Fruit fly (Drosophila melanogaster): ENCODE measurements around the gene CG32485.

CG32485 gene

dm6 chr3L:3081146-3081872 lies 31.2 kb downstream of the CG32485 start (continued):
- TF ChIP-seq topi (GFP tag; optimal IDR thresholded peaks at IDR 0.05) (peak; percentile 99), ss (GFP tag; optimal IDR thresholded peaks at IDR 0.05) (peak; percentile 96), Eip75B (GFP tag; optimal IDR thresholded peaks at IDR 0.05) (peak; percentile 99), acj6 (GFP tag; optimal IDR thresholded peaks at IDR 0.05) (peak; percentile 99), CG6276 (GFP tag; optimal IDR thresholded peaks at IDR 0.05) (peak; percentile 99), Eip78C (GFP tag) (peak; percentile 100), CG9139 (GFP tag; optimal IDR thresholded peaks at IDR 0.05) (peak; percentile 92), CG6792 (GFP tag; optimal IDR thresholded peaks at IDR 0.05) (peak; percentile 99), svp (GFP tag) (peak; percentile 99), Lpt (GFP tag; optimal IDR thresholded peaks at IDR 0.05) (peak; percentile 98), Smox (GFP tag; optimal IDR thresholded peaks at IDR 0.05) (peak; percentile 99), lz (GFP tag; optimal IDR thresholded peaks at IDR 0.05) (peak; percentile 99), spab (GFP tag; optimal IDR thresholded peaks at IDR 0.05) (peak; percentile 97), CG8319 (GFP tag; optimal IDR thresholded peaks at IDR 0.05) (peak; percentile 97), CG6163 (GFP tag; IDR thresholded peaks at IDR 0.05) (peak; percentile 99), CG11294 (GFP tag; IDR thresholded peaks at IDR 0.05) (peak; percentile 97), fkh (GFP tag; optimal IDR thresholded peaks at IDR 0.05) (peak; percentile 88), esn (GFP tag; optimal IDR thresholded peaks at IDR 0.05) (peak; percentile 99), CG10669 (GFP tag; optimal IDR thresholded peaks at IDR 0.05) (peak; percentile 97), Met (GFP tag; optimal IDR thresholded peaks at IDR 0.05) (peak; percentile 99), Eip93F (GFP tag; optimal IDR thresholded peaks at IDR 0.05) (peak; percentile 98), fd85E (GFP tag; optimal IDR thresholded peaks at IDR 0.05) (peak; percentile 96), Sox102F (GFP tag; optimal IDR thresholded peaks at IDR 0.05) (peak; percentile 99), CG8632 (GFP tag; optimal IDR thresholded peaks at IDR 0.05) (peak; percentile 99), cyc (GFP tag; optimal IDR thresholded peaks at IDR 0.05) (peak; percentile 98), net (GFP tag; optimal IDR thresholded peaks at IDR 0.05) (peak; percentile 99), CG10631 (GFP tag; optimal IDR thresholded peaks at IDR 0.05) (peak; percentile 98), OdsH (GFP tag; optimal IDR thresholded peaks at IDR 0.05) (peak; percentile 99), CG32006 (GFP tag; optimal IDR thresholded peaks at IDR 0.05) (peak; percentile 98), CG8119 (GFP tag; IDR thresholded peaks at IDR 0.05) (peak; percentile 99), CG11762 (GFP tag; optimal IDR thresholded peaks at IDR 0.05; ENCODE audit: insufficient read depth) (peak; percentile 98)

dm6 chr3L:3081966-3082516 lies 31.9 kb downstream of the CG32485 start:
- peak; percentile 77 for TF ChIP-seq svp (GFP tag)
- peak; percentile 49 for TF ChIP-seq fkh (GFP tag; optimal IDR thresholded peaks at IDR 0.05)
- no peak for TF ChIP-seq CG32006 (GFP tag; optimal IDR thresholded peaks at IDR 0.05)

DNA sequence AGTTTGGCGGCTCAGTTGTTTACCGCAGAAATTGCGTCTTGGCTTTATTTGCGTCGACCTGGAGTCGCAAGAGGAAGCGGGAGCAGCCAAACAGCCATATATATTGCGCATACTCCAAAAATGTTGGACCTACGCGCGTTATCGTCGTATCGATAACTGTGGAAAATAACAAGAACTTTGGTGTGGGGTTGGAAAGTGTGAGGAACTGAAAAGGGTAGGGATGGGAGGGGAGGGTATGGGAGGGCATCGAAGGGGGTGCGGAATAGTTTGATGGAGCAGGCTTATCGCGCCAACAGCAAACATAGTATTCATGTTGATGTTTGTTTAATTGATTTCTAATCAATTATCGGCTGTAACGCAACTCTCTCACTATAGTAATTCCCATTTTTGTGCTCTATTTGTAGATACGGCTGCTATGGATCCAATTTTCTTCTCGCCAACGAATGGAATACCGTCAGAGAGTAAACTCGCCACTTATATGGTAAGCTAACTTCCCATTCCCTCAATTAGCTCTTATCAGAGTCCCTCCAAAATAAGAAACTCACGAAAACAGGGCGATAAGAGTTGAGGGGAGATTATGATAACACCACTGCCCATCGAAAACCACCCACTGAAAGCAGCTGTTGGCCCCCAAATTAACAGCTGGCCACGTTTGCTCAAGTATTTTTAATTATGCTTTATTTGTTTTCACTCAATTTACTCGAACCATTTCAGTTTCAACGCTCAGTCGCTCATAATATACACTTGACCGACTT lies 33.4 kb downstream of the CG32485 start:
- TF ChIP-seq Hr4 (GFP tag; optimal IDR thresholded peaks at IDR 0.05): no peak
- TF ChIP-seq vri (GFP tag; optimal IDR thresholded peaks at IDR 0.05): peak; percentile 48
- no peak for TF ChIP-seq topi (GFP tag; optimal IDR thresholded peaks at IDR 0.05)
- no peak for TF ChIP-seq OdsH (GFP tag; optimal IDR thresholded peaks at IDR 0.05)
- no peak for TF ChIP-seq salr (GFP tag; optimal IDR thresholded peaks at IDR 0.05)
- TF ChIP-seq fkh (GFP tag; optimal IDR thresholded peaks at IDR 0.05): peak; percentile 92
- TF ChIP-seq cyc (GFP tag; optimal IDR thresholded peaks at IDR 0.05): no peak
- TF ChIP-seq achi (GFP tag; optimal IDR thresholded peaks at IDR 0.05): no peak
- no peak for TF ChIP-seq Eip75B (GFP tag; optimal IDR thresholded peaks at IDR 0.05)
- TF ChIP-seq CG11762 (GFP tag; optimal IDR thresholded peaks at IDR 0.05; ENCODE audit: insufficient read depth): no peak

Measured in whole organism, prepupa.